Worm (Caenorhabditis elegans) whole organism, L2 larva: ENCODE results near the gene best-9.
A peak's percentile ranks its signal among the peaks of the same experiment; 100 is the strongest.

ENCODE experiments used
- ZK546.5 ChIP-seq: sonication (generic microtip); optimal IDR thresholded peaks from 2 replicates; lab custom pipeline; 2017; ENCODE audit warnings: missing biosample characterization, missing genetic modification characterization
- ceh-82 ChIP-seq: fragments of 150-350 bp; optimal IDR thresholded peaks from 2 replicates; lab custom pipeline; 2014; ENCODE audit warnings: missing biosample characterization, missing genetic modification characterization
- egl-27 ChIP-seq: sonication (generic microtip); optimal IDR thresholded peaks from 3 replicates; lab custom pipeline; 2017; ENCODE audit warnings: missing biosample characterization, missing genetic modification reagents, missing genetic modification characterization
- lin-11 ChIP-seq: fragments of 150-350 bp; sonication (generic microtip); optimal IDR thresholded peaks from 2 replicates; lab custom pipeline; 2014; ENCODE audit warnings: missing biosample characterization, missing genetic modification characterization, inconsistent platforms, mixed read lengths
- lin-13 ChIP-seq: fragments of 150-350 bp; optimal IDR thresholded peaks from 2 replicates; lab custom pipeline; 2014; ENCODE audit warnings: missing biosample characterization, missing genetic modification reagents, missing genetic modification characterization
- lsy-2 ChIP-seq, 2 experiments: fragments of 150-350 bp in 1 of 2; sonication (generic microtip) in 1 of 2; optimal IDR thresholded peaks; 2 replicates each; lab custom pipeline; 2014 to 2017; ENCODE audit warnings: missing biosample characterization in 2 of 2, missing genetic modification characterization in 2 of 2
- mab-5 ChIP-seq: fragments of 150-350 bp; optimal IDR thresholded peaks from 2 replicates; lab custom pipeline; 2014; ENCODE audit warnings: missing biosample characterization, missing genetic modification characterization
- nhr-11 ChIP-seq: fragments of 150-350 bp; optimal IDR thresholded peaks from 2 replicates; lab custom pipeline; 2014; ENCODE audit warnings: missing biosample characterization, missing genetic modification characterization
- nhr-12 ChIP-seq: fragments of 150-350 bp; optimal IDR thresholded peaks from 2 replicates; lab custom pipeline; 2014; ENCODE audit warnings: missing biosample characterization, missing genetic modification characterization
- nhr-77 ChIP-seq: fragments of 150-350 bp; optimal IDR thresholded peaks from 2 replicates; lab custom pipeline; 2014; ENCODE audit warnings: missing biosample characterization, missing genetic modification characterization
- sma-9 ChIP-seq, 2 experiments: fragments of 150-350 bp in 1 of 2; sonication (generic microtip) in 1 of 2; optimal IDR thresholded peaks; 2 replicates each; lab custom pipeline; 2014 to 2016; ENCODE audit warnings: missing genetic modification characterization in 2 of 2, mild to moderate bottlenecking in 1 of 2, missing biosample characterization in 1 of 2, missing compliant biosample characterization in 1 of 2, missing genetic modification reagents in 1 of 2, moderate library complexity in 1 of 2
- snpc-4 ChIP-seq: fragments of 150-350 bp; optimal IDR thresholded peaks from 2 replicates; lab custom pipeline; 2014; ENCODE audit warnings: missing biosample characterization, missing genetic modification characterization
- zag-1 ChIP-seq: fragments of 150-350 bp; optimal IDR thresholded peaks from 2 replicates; lab custom pipeline; 2014; ENCODE audit warnings: missing biosample characterization, missing genetic modification characterization
- ztf-11 ChIP-seq: sonication (generic microtip); optimal IDR thresholded peaks from 2 replicates; lab custom pipeline; 2017; ENCODE audit warnings: missing biosample characterization, missing genetic modification characterization

DNA sequence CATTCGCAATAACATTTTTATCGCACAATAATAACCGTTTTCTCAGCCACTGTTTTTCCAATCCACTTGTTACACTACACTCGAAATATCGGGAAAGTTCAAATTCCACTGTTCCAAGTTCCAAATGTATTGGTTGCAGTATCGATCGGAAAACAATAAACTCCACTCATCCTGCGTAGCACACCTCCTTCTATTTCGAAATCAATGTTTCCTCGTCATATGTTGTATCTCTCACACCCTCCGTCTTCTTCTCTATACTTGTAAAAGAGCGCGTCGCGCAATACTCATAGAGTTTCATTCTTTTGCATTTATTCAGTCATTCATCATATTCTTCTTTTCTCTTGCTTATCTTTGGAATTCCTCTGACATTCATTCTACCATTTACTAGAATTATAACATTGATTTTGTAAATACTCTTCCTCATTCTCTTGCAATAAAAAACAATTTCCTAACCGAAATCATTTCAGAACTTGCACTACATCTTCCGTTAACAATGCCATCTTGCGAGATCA lies 40.7 kb downstream of the best-9 start, which contains the start of gene sup-36:
- TF ChIP-seq nhr-11 (no peak), lsy-2 (tag; optimal IDR thresholded peaks at IDR 0.05; lab: Kevin White, UChicago) (no peak), ZK546.5 (tag; lab: Kevin White, UChicago) (no peak), nhr-77 (tag; lab: Kevin White, UChicago) (no peak), ceh-82 (tag; lab: Kevin White, UChicago) (no peak), nhr-12 (tag; lab: Kevin White, UChicago) (no peak), ztf-11 (tag; lab: Kevin White, UChicago) (no peak), lin-11 (tag; lab: Kevin White, UChicago) (no peak), egl-27 (tag; lab: Kevin White, UChicago) (no peak), zag-1 (no peak), lin-13 (GFP tag; lab: Kevin White, UChicago) (no peak), snpc-4 (tag; lab: Kevin White, UChicago) (no peak), mab-5 (no peak), sma-9 (GFP tag; optimal IDR thresholded peaks at IDR 0.05; lab: Kevin White, UChicago) (peak; percentile 18), sma-9 (tag; optimal IDR thresholded peaks at IDR 0.05; lab: Kevin White, UChicago) (no peak)
